Fruit fly (Drosophila melanogaster) ovary, adult (tissue): ENCODE results near the gene CG42337.

Experiments used
- CG17801 ChIP-seq: fragments of 200-800 bp; optimal IDR thresholded peaks from 2 replicates; lab custom pipeline; 2019; ENCODE audit warnings: missing biosample characterization, mild to moderate bottlenecking, missing genetic modification characterization, moderate library complexity; ENCODE audit not compliant: partially characterized antibody

The CG42337 gene

DNA sequence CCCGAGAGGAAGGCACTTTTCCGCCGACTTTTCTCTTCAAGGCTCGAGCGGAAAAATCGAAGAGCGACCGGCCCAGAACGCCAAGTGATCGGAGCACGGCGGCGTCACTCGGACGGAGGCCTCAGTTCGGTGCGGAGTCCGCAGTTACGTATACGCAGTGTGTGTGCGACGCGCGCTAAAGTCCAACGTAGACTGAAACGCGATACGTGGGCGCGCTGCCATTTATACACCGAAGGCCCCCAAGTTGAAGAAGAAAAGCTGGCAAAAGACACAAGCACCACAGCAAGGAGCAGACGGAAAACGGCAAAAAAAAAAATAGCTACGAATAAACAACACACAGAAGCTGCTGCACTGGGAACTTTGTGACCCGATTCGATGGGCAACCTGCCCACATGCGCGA, at the start of gene CG42337:
Gene CG42337 (minus strand): TSS at position 194 of the 400 bp plus-strand sequence.
- no peak for TF ChIP-seq CG17801 (GFP tag; lab: Kevin White, UChicago)

DNA sequence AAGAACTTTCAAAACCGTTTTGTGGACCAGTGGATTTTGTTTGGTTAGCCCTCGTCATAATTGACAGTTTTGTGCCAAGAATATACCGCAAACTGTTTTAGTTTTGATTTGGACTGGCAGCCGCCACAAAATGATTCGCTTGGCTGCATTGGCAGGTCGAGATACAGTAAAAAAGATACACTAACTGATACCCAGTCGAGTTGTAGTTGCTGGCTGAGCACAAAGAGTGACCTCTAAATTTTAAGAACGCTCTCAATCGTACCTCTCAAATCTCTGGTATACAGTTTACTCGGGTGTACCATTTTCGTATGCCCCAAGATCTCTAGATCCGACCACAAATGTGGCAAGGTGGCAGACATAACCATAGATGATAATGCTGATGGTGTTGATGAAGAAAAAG, 49.8 kb upstream of the CG42337 start:
- no peak for TF ChIP-seq CG17801 (GFP tag; lab: Kevin White, UChicago)

DNA sequence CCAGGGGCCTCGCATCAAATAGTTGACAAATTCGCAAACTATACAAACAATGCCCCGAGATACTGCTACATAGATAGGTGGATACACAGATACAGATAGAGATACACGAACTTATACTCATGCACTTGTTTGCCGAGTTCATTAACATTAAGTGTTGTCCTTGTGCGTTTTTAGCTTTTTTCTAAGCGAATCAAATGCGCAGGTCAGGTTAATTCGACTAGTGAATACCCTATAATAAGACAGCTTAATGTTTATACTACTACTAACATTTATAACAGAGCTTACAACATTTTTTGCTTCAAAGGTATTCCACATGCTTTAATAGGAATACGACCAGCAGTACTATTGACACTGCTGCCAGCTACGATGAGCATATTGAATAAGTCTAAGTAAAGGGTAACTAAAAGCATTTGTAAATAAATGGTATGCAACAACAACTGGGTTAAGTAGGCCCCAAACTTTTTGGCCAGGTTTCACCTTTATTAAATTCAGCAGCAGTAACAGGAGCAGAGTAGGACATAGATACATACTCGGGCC, 48.4 kb upstream of the CG42337 start:
- no peak for TF ChIP-seq CG17801 (GFP tag; lab: Kevin White, UChicago)

DNA sequence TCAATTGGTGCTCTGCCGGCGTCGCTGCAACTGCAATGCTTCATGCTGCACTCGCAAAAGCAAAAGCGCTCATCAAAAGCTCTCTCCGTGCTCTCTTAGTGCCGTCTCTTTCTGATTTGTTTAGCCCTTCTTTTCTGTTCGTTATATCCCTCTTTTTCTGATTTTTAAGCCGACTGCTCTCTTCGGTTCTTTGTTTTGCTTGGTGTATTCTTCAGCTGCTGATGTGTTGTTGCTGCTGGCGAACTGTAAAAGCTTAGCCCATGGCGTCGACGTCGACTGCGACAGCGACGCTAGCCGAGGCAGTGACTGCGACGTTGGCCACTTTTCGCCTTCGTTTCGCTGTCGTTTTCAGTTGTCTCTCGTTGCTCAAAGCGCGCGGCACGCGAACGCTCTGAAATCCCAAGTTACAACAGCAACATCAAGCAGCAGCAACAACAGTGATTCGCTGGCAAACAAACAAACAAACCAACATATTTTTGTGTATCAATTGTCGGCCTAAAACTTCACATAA, 46.9 kb upstream of the CG42337 start:
- peak; percentile 46 for TF ChIP-seq CG17801 (GFP tag; lab: Kevin White, UChicago)

DNA sequence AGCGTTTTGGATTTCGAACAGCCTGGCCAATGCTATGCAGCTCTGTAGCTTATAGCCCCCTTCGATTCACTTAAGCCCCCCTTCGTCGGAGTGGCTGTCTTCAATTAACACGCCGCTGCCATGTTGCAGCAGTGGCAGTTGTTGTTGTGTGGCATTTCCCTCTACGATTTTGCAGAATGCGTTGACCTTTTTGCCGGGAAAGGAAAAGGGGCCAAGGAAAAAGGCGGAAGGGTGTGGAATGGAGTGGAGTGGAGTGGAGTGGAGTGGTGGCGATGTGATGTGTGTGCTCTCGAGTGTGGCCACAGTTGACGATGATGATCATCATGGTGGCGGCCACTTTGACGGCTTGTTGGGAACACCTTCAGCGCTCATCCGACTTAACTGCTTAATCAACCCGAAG, 45.2 kb upstream of the CG42337 start:
- no peak for TF ChIP-seq CG17801 (GFP tag; lab: Kevin White, UChicago)

DNA sequence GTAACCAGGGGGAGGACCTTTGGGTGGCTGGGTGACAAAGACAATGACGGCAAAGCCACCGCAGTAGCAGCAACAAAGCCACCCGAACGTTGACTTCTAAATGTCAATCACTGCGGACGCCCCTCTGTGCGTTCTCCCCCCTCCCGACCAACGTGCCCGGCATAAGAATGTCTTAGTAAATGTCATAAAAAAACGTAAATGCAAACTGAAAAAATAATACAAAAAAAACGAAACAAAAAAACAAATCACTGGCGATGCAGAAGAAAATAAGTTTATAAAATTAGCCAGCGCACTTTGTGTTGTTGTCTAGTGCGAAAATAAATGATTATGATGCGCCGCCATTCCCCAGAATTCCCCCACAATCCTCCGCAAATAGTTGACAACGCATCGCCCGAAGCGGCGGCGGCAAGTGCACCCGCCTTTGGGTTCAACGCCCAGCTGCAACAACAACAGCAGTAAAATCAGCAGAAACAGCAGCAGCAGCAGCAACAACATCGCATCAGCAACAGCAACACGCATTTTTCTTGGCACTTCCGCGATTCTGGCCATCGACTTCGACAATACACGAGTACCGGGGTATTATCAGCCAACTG, 43.9 kb upstream of the CG42337 start:
- no peak for TF ChIP-seq CG17801 (GFP tag; lab: Kevin White, UChicago)

DNA sequence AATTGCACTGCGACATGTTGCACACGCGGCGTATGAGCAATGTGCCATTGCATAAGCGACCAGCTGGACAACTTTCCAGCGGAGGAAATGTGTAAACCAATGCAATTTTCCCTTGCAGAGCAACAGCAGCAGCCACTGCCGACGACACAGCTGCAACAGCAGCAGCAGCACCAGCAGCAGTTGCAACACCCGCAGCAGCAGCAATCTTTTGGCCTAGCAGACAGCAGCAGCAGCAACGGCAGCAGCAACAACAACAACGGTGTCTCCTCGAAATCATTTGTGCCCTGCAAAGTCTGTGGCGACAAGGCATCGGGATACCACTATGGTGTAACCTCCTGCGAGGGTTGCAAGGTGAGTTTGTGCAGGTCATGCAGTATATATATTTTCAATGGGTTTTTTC, 37.6 kb upstream of the CG42337 start:
- no peak for TF ChIP-seq CG17801 (GFP tag; lab: Kevin White, UChicago)

DNA sequence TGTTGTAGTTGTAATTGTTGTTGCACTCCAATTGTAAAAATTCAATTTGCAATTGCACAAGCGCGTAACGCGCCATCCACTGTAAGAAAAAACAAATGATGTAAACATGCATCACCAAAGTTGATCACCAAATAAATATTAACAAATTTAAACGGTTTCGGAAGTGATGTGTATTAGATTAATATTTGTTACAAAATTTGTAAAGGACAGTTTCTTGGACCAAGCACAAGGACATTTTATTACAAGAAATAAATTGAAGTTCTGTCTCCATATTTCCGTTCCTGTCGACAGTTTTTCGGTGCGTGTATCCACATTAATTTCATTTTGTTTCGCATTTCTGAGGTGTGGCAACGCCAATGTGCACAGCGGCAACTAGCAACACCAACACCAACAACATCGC, 36.6 kb upstream of the CG42337 start:
- TF ChIP-seq CG17801 (GFP tag; lab: Kevin White, UChicago) = no peak

dm6 chr3L:21226309-21226708, 33.1 kb upstream of the CG42337 start, which contains the start of gene Eip78C:
Gene Eip78C (plus strand): TSS chr3L:21226609.
- no peak for TF ChIP-seq CG17801 (GFP tag; lab: Kevin White, UChicago)

- no peak for TF ChIP-seq CG17801 (GFP tag; lab: Kevin White, UChicago)
Measured at dm6 chr3L:21225642-21226041, 32.5 kb upstream of the CG42337 start.

- TF ChIP-seq CG17801 (GFP tag; lab: Kevin White, UChicago) = no peak
Measured at dm6 chr3L:21224701-21225223, 31.6 kb upstream of the CG42337 start.

DNA sequence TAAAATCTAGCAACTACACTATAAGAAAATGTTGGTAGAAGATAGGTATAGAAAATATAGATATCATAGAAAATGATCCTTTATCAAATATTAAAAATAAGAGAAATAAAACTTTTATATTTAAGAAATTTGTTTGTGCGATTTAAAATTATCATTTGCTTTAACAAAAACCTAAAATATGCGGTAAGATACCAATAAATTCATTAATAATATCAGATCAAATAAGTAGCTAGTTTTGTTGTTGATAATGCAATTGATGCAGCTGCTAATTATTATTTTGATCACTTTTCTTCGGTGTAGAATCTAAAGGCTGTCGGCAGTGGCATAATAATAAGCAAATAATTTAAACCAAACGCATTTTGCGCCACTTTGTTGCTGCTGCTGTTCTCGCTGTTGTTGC, 31.1 kb upstream of the CG42337 start:
- TF ChIP-seq CG17801 (GFP tag; lab: Kevin White, UChicago) = no peak

dm6 chr3L:21223268-21223667, 30.1 kb upstream of the CG42337 start:
- no peak for TF ChIP-seq CG17801 (GFP tag; lab: Kevin White, UChicago)

dm6 chr3L:21220100-21220499, 26.9 kb upstream of the CG42337 start, which contains the start of gene CG43219:
Gene CG43219 (plus strand): TSS chr3L:21220400.
- no peak for TF ChIP-seq CG17801 (GFP tag; lab: Kevin White, UChicago)

DNA sequence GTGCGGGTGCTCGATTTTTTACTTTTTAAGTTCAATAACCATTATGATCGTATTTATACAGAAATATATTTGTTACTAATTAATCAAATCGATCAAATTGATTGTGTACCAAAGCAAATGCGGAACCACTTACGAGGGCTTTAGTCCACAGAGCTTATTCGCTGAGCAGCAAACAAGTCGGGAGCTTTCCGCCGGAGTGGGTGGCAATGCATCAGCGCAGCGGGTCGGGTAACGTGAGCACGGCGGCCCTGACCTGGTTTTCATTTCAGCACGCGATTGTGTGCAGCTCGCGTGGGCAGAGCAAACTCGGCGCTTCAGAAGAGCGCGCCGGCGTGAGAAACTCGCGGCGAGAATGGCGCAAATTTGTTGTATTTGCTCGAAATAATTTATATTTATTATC, 26.0 kb upstream of the CG42337 start:
- TF ChIP-seq CG17801 (GFP tag; lab: Kevin White, UChicago) = no peak

dm6 chr3L:21216697-21217291, 23.6 kb upstream of the CG42337 start, which contains the start of the genes Trmt112 and Ilk:
Gene Trmt112 (minus strand): TSS chr3L:21216839.
Gene Ilk (plus strand): TSS chr3L:21216901.
- no peak for TF ChIP-seq CG17801 (GFP tag; lab: Kevin White, UChicago)
